Worm (Caenorhabditis elegans): ENCODE data around the gene unc-8.

Gene unc-8

ce11 chrIV:7237668-7238214 is 40.8 kb downstream of the unc-8 start, which contains the start of gene elo-3:
Gene elo-3 (plus strand): TSS chrIV:7237718.
- TF ChIP-seq ceh-34 (tag; optimal IDR thresholded peaks at IDR 0.05) (no peak), ceh-48 (tag; optimal IDR thresholded peaks at IDR 0.05) (no peak), pax-1 (tag; optimal IDR thresholded peaks at IDR 0.05) (no peak), dmd-4 (tag; optimal IDR thresholded peaks at IDR 0.05; ENCODE audit: borderline replicate concordance) (no peak), odd-2 (tag; optimal IDR thresholded peaks at IDR 0.05) (no peak), sdc-2 (tag; optimal IDR thresholded peaks at IDR 0.05) (no peak), ceh-6 (GFP tag; optimal IDR thresholded peaks at IDR 0.05) (no peak), F13H6.1 (tag; optimal IDR thresholded peaks at IDR 0.05) (no peak), madf-2 (tag; optimal IDR thresholded peaks at IDR 0.05) (no peak), sox-4 (tag; optimal IDR thresholded peaks at IDR 0.05) (no peak), Y22D7AL.16 (tag; optimal IDR thresholded peaks at IDR 0.05) (no peak), ceh-14 (tag; optimal IDR thresholded peaks at IDR 0.05) (no peak), ttx-3 (tag; optimal IDR thresholded peaks at IDR 0.05) (no peak), hlh-30 (tag; optimal IDR thresholded peaks at IDR 0.05; ENCODE audit: insufficient read depth) (no peak), pag-3 (tag; optimal IDR thresholded peaks at IDR 0.05; ENCODE audit: borderline replicate concordance) (no peak), zip-5 (tag; optimal IDR thresholded peaks at IDR 0.05) (no peak), C38D4.7 (GFP tag; optimal IDR thresholded peaks at IDR 0.05) (no peak), eyg-1 (tag; optimal IDR thresholded peaks at IDR 0.05) (no peak), dve-1 (tag; optimal IDR thresholded peaks at IDR 0.05) (no peak)

ce11 chrIV:7240564-7240963 is 43.6 kb downstream of the unc-8 start:
- TF ChIP-seq hlh-15 (tag; optimal IDR thresholded peaks at IDR 0.05) (no peak), pax-1 (tag; optimal IDR thresholded peaks at IDR 0.05) (no peak), sdc-2 (tag; optimal IDR thresholded peaks at IDR 0.05) (no peak), ceh-6 (GFP tag; optimal IDR thresholded peaks at IDR 0.05) (no peak), ceh-18 (tag; optimal IDR thresholded peaks at IDR 0.05) (no peak), ceh-14 (tag; optimal IDR thresholded peaks at IDR 0.05) (no peak), C08G9.2 (tag; optimal IDR thresholded peaks at IDR 0.05) (no peak), madf-2 (tag; optimal IDR thresholded peaks at IDR 0.05) (no peak), elt-2 (tag; optimal IDR thresholded peaks at IDR 0.05) (no peak), unc-42 (tag; optimal IDR thresholded peaks at IDR 0.05) (no peak), ztf-16 (tag; optimal IDR thresholded peaks at IDR 0.05) (no peak), ceh-22 (tag; optimal IDR thresholded peaks at IDR 0.05) (no peak), nfya-1 (tag; optimal IDR thresholded peaks at IDR 0.05) (no peak), unc-3 (GFP tag; conservative IDR thresholded peaks at IDR 0.05) (no peak), unc-3 (tag; optimal IDR thresholded peaks at IDR 0.05) (no peak), Y22D7AL.16 (tag; optimal IDR thresholded peaks at IDR 0.05) (no peak), dve-1 (tag; optimal IDR thresholded peaks at IDR 0.05) (no peak), tbx-7 (tag; optimal IDR thresholded peaks at IDR 0.05) (no peak), ama-1 (optimal IDR thresholded peaks at IDR 0.05) (no peak)

- TF ChIP-seq dve-1 (tag; optimal IDR thresholded peaks at IDR 0.05) (no peak), odd-2 (tag; optimal IDR thresholded peaks at IDR 0.05) (no peak), zip-5 (tag; optimal IDR thresholded peaks at IDR 0.05) (no peak), unc-3 (GFP tag; conservative IDR thresholded peaks at IDR 0.05) (no peak), unc-3 (tag; optimal IDR thresholded peaks at IDR 0.05) (no peak), nhr-11 (tag; optimal IDR thresholded peaks at IDR 0.05) (no peak), madf-2 (tag; optimal IDR thresholded peaks at IDR 0.05) (no peak), ceh-6 (GFP tag; optimal IDR thresholded peaks at IDR 0.05) (no peak), F13H6.1 (tag; optimal IDR thresholded peaks at IDR 0.05) (no peak), ceh-9 (tag; optimal IDR thresholded peaks at IDR 0.05) (no peak), ceh-18 (tag; optimal IDR thresholded peaks at IDR 0.05) (no peak), ceh-48 (tag; optimal IDR thresholded peaks at IDR 0.05) (no peak), sox-2 (GFP tag; IDR thresholded peaks at IDR 0.05) (no peak), pros-1 (tag; optimal IDR thresholded peaks at IDR 0.05) (no peak), ceh-14 (tag; optimal IDR thresholded peaks at IDR 0.05) (no peak), ceh-31 (tag; optimal IDR thresholded peaks at IDR 0.05) (no peak), unc-86 (tag; optimal IDR thresholded peaks at IDR 0.05) (no peak), dmd-4 (tag; optimal IDR thresholded peaks at IDR 0.05; ENCODE audit: borderline replicate concordance) (no peak), elt-2 (tag; optimal IDR thresholded peaks at IDR 0.05) (no peak)
Observed at ce11 chrIV:7242220-7242789, 45.4 kb downstream of the unc-8 start, which contains the start of gene gstk-2. Gene gstk-2 (minus strand): TSS chrIV:7242270.
